Fruit fly (Drosophila melanogaster) whole organism, wandering third instar larva: ENCODE results near the gene RpL5.

Experiments
- Abd-B ChIP-seq: fragments of >200 bp; optimal IDR thresholded peaks from 2 replicates; lab custom pipeline; 2017; ENCODE audit warnings: missing biosample characterization, missing genetic modification characterization
- CG32264 ChIP-seq: fragments of 200-800 bp; sonication (Bioruptor generic); optimal IDR thresholded peaks from 2 replicates; lab custom pipeline; 2016; ENCODE audit warnings: missing biosample characterization, missing genetic modification characterization
- CG9705 ChIP-seq: fragments of 200-800 bp; sonication (Bioruptor generic); optimal IDR thresholded peaks from 2 replicates; lab custom pipeline; 2018; ENCODE audit warnings: missing biosample characterization, mild to moderate bottlenecking, missing genetic modification characterization
- CrebA ChIP-seq: fragments of 200-800 bp; sonication (Bioruptor generic); optimal IDR thresholded peaks from 2 replicates; lab custom pipeline; 2016; ENCODE audit warnings: missing biosample characterization, mild to moderate bottlenecking, missing genetic modification characterization, borderline replicate concordance
- Dfd ChIP-seq: fragments of >200 bp; optimal IDR thresholded peaks from 2 replicates; lab custom pipeline; 2017; ENCODE audit warnings: missing biosample characterization, missing genetic modification characterization
- Dif ChIP-seq: fragments of 200-275, 200-300 bp; sonication (Bioruptor generic); optimal IDR thresholded peaks from 2 replicates; lab custom pipeline; 2018; ENCODE audit warnings: missing biosample characterization, missing genetic modification characterization; ENCODE audit not compliant: partially characterized antibody
- HLH106 ChIP-seq: fragments of 200-800 bp; optimal IDR thresholded peaks from 3 replicates; lab custom pipeline; 2019; ENCODE audit warnings: missing biosample characterization, mild to moderate bottlenecking, missing genetic modification characterization, moderate library complexity
- Hnf4 ChIP-seq: fragments of 200-800 bp; sonication (Bioruptor generic); optimal IDR thresholded peaks from 2 replicates; lab custom pipeline; 2016; ENCODE audit warnings: missing biosample characterization, mild to moderate bottlenecking, missing genetic modification characterization
- Hr78 ChIP-seq: fragments of >200 bp; optimal IDR thresholded peaks from 2 replicates; lab custom pipeline; 2017; ENCODE audit warnings: missing biosample characterization, missing genetic modification characterization
- Jra ChIP-seq: sonication (Bioruptor generic); optimal IDR thresholded peaks from 2 replicates; lab custom pipeline; 2016; ENCODE audit warnings: missing biosample characterization, missing genetic modification characterization
- Mio ChIP-seq: sonication (Bioruptor generic); optimal IDR thresholded peaks from 2 replicates; lab custom pipeline; 2016; ENCODE audit warnings: missing biosample characterization, missing genetic modification characterization
- Myc ChIP-seq: fragments of >200 bp; optimal IDR thresholded peaks from 2 replicates; lab custom pipeline; 2017
- N ChIP-seq: fragments of >200 bp; optimal IDR thresholded peaks from 2 replicates; lab custom pipeline; 2018; ENCODE audit warnings: missing biosample characterization, missing external identifiers, missing genetic modification characterization
- OdsH ChIP-seq: fragments of 200-800 bp; sonication (Bioruptor generic); optimal IDR thresholded peaks from 2 replicates; lab custom pipeline; 2016; ENCODE audit warnings: missing biosample characterization, mild to moderate bottlenecking, missing genetic modification characterization
- Rel ChIP-seq, 2 experiments: fragments of 200-800 bp; sonication (Bioruptor generic) in 1 of 2; optimal IDR thresholded peaks; 2 replicates in 1 of 2; 3 replicates in 1 of 2; lab custom pipeline; 2016 to 2019; ENCODE audit warnings: mild to moderate bottlenecking in 2 of 2, missing biosample characterization in 2 of 2, missing genetic modification characterization in 2 of 2, moderate library complexity in 1 of 2
- Sp1 ChIP-seq: fragments of 200-800 bp; sonication (Bioruptor generic); optimal IDR thresholded peaks from 3 replicates; lab custom pipeline; 2019; ENCODE audit warnings: missing biosample characterization, mild to moderate bottlenecking, missing genetic modification characterization, moderate library complexity
- Vsx2 ChIP-seq: fragments of 200-300, 225-300 bp; sonication (Bioruptor generic); optimal IDR thresholded peaks from 2 replicates; lab custom pipeline; 2018; ENCODE audit warnings: missing biosample characterization, missing genetic modification characterization; ENCODE audit not compliant: partially characterized antibody
- br ChIP-seq: fragments of 200-800 bp; sonication (Bioruptor generic); optimal IDR thresholded peaks from 2 replicates; lab custom pipeline; 2016; ENCODE audit warnings: missing biosample characterization, missing genetic modification characterization
- brk ChIP-seq: fragments of 200-800 bp; sonication (Bioruptor generic); optimal IDR thresholded peaks from 2 replicates; lab custom pipeline; 2016; ENCODE audit warnings: missing biosample characterization, mild to moderate bottlenecking, missing genetic modification characterization
- dmrt93B ChIP-seq: fragments of 200-800 bp; sonication (Bioruptor generic); optimal IDR thresholded peaks from 2 replicates; lab custom pipeline; 2018; ENCODE audit warnings: missing biosample characterization, mild to moderate bottlenecking, missing genetic modification characterization
- ey ChIP-seq: fragments of 200-800 bp; sonication (Bioruptor generic); optimal IDR thresholded peaks from 2 replicates; lab custom pipeline; 2016; ENCODE audit warnings: missing biosample characterization, missing genetic modification characterization
- foxo ChIP-seq, 2 experiments: fragments of 200-800 bp; sonication (Bioruptor generic); optimal IDR thresholded peaks; 2 replicates in 1 of 2; 3 replicates in 1 of 2; lab custom pipeline; 2016 to 2017; ENCODE audit warnings: missing biosample characterization in 2 of 2, missing genetic modification characterization in 2 of 2
- h ChIP-seq: fragments of 200-800 bp; sonication (Bioruptor generic); optimal IDR thresholded peaks from 3 replicates; lab custom pipeline; 2016; ENCODE audit warnings: missing biosample characterization, mild to moderate bottlenecking, missing genetic modification characterization
- lola ChIP-seq: fragments of >200 bp; optimal IDR thresholded peaks from 2 replicates; lab custom pipeline; 2017; ENCODE audit warnings: missing biosample characterization, missing genetic modification characterization
- pan ChIP-seq: fragments of >200 bp; optimal IDR thresholded peaks from 2 replicates; lab custom pipeline; 2017
- psq ChIP-seq: fragments of 200-800 bp; sonication (Bioruptor generic); optimal IDR thresholded peaks from 3 replicates; lab custom pipeline; 2017; ENCODE audit warnings: missing biosample characterization, mild to moderate bottlenecking, missing genetic modification characterization, moderate library complexity
- rgr ChIP-seq: fragments of 200-800 bp; sonication (Bioruptor generic); optimal IDR thresholded peaks from 3 replicates; lab custom pipeline; 2016; ENCODE audit warnings: missing biosample characterization, mild to moderate bottlenecking, missing genetic modification characterization
- sv ChIP-seq: fragments of 200-800 bp; sonication (Bioruptor generic); optimal IDR thresholded peaks from 3 replicates; lab custom pipeline; 2016; ENCODE audit warnings: missing biosample characterization, missing genetic modification characterization
- tai ChIP-seq: sonication (Bioruptor generic); optimal IDR thresholded peaks from 2 replicates; lab custom pipeline; 2016; ENCODE audit warnings: missing biosample characterization, missing genetic modification characterization
- usp ChIP-seq: fragments of >200 bp; optimal IDR thresholded peaks from 2 replicates; lab custom pipeline; 2017; ENCODE audit warnings: missing biosample characterization, missing genetic modification characterization
- woc ChIP-seq: sonication (Bioruptor generic); optimal IDR thresholded peaks from 2 replicates; lab custom pipeline; 2016; ENCODE audit warnings: missing biosample characterization, mild to moderate bottlenecking, missing genetic modification characterization

Gene RpL5

DNA sequence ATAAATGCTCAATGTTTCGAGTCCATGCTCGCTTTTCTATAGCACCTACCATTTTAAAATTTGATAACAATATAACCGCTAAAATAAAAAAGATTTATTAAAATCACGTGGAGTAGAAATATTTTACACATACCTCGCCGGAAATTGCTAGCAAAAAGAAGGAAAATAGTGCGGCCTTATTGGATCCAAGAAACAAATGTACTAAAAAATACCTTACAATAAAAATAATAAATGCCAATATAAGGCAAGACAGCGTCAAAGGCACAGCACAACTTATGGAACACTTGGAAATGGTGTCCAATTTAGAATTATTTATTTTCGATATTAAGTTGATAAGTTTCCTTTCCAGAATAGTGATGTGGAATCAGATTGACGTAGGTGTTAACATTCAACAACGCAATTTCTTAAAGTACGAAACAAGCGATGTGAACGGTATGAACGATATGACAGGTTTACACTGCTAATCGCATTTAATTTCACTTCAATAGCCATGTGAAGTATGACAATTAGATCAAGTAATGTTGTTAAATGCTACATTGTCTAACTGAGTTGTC lies at the start of gene RpL5:
Gene RpL5 (minus strand): TSS at position 397 of the 554 bp plus-strand sequence.
- peak; percentile 0 for TF ChIP-seq CrebA (GFP tag; lab: Kevin White, UChicago)
- TF ChIP-seq Hnf4 = peak; percentile 20
- TF ChIP-seq HLH106 (tag; lab: Kevin White, UChicago) = peak; percentile 37
- peak; percentile 44 for TF ChIP-seq N
- TF ChIP-seq rgr (GFP tag; lab: Kevin White, UChicago) = peak; percentile 38
- no peak for TF ChIP-seq Vsx2
- peak; percentile 34 for TF ChIP-seq brk (GFP tag; lab: Kevin White, UChicago)
- no peak for TF ChIP-seq Myc (lab: Kevin White, UChicago)
- TF ChIP-seq CG9705 = peak; percentile 39
- no peak for TF ChIP-seq lola (GFP tag; lab: Kevin White, UChicago)
- peak; percentile 45 for TF ChIP-seq dmrt93B (GFP tag; lab: Kevin White, UChicago)
- TF ChIP-seq woc = peak; percentile 61
- TF ChIP-seq, all 38 proteins: peak for 9

DNA sequence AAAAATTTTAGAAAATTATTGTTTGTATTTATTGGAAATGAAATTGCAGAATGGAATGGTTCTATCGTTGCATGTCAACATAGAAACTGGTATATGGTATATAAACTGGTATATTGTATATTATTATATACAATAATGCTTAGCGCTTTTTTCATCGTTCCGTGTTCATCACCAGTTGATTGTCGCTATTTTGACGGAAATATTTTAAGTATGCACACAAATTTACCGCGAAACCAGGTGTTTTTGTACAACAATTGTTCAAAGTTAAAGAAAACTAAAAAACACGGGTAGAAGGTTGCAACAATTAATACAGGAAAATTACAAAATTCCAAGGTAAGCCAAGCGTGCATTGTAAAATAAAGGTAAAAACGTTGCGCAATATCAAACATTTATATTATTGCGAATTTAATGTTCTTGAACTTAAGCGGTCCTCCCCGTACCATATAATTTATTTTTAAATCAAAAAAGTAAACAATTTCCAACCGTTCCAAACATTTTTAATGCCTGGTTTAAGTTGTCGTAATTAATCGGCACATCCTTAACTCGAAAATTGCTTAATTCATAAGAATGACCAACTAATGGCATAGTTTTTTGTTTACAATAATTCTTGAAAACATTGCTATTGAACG lies 42.4 kb upstream of the RpL5 start, which contains the start of gene Slmap:
Gene Slmap (plus strand): TSS at position 153 of the 629 bp plus-strand sequence.
- TF ChIP-seq Mio (GFP tag; lab: Kevin White, UChicago) (no peak), CG32264 (GFP tag; lab: Kevin White, UChicago) (no peak), psq (GFP tag; lab: Kevin White, UChicago) (no peak), Hnf4 (no peak), N (peak; percentile 20)

DNA sequence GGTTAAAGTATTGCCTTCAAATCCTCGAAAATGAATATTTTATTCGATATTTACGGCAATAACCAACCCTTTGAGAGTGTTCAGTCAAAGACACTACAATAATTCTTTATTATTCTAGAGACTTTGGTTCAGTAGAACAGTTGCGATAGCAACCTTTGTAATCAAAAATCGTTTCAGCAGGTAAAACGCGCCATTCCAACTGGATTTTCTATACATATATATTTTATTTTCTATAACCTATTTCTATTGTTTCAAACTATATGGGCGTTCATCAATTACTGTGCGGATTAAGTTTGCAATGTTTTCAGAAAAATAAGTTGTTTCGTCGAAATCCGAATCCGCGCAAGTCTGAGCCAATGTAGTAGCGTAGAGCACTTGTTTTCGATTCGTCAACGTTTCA lies 41.2 kb upstream of the RpL5 start:
- TF ChIP-seq br (GFP tag; lab: Kevin White, UChicago) (no peak), CrebA (GFP tag; lab: Kevin White, UChicago) (no peak), lola (GFP tag; lab: Kevin White, UChicago) (no peak), Abd-B (GFP tag; lab: Kevin White, UChicago) (no peak), Hr78 (no peak), pan (no peak), Dif (GFP tag; lab: Kevin White, UChicago) (no peak), h (GFP tag; lab: Kevin White, UChicago) (no peak), ey (GFP tag; lab: Kevin White, UChicago) (no peak), foxo (GFP tag; optimal IDR thresholded peaks at IDR 0.05; lab: Kevin White, UChicago) (no peak), Mio (GFP tag; lab: Kevin White, UChicago) (no peak), usp (GFP tag; lab: Kevin White, UChicago) (no peak), OdsH (no peak), rgr (GFP tag; lab: Kevin White, UChicago) (no peak), Myc (lab: Kevin White, UChicago) (no peak), CG9705 (no peak), sv (no peak), woc (no peak), Hnf4 (no peak)

DNA sequence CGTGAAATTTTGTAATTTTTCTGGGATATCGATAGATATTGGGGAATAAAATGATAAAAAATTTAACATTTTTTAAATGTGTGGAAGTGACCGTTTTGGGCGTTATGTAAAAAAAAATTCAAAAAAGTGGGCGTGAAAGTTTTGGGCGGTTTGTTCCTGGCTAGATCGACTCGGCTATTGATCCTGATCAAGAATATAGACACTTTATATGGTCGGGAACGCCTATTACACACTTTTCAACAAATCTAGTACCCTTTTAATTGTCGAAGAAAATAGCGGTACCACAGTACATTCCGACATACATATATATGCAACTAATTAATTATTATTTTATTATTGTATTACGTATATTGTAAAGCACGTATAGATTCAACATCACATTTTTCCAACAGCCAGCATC lies 38.7 kb upstream of the RpL5 start:
- TF ChIP-seq tai (no peak), OdsH (no peak), pan (no peak), Dfd (GFP tag; lab: Kevin White, UChicago) (no peak), HLH106 (tag; lab: Kevin White, UChicago) (no peak), Rel (GFP tag; optimal IDR thresholded peaks at IDR 0.05; lab: Kevin White, UChicago) (no peak), Rel (tag; optimal IDR thresholded peaks at IDR 0.05; lab: Kevin White, UChicago) (no peak), Mio (GFP tag; lab: Kevin White, UChicago) (no peak), usp (GFP tag; lab: Kevin White, UChicago) (no peak), dmrt93B (GFP tag; lab: Kevin White, UChicago) (no peak), ey (GFP tag; lab: Kevin White, UChicago) (no peak), CG32264 (GFP tag; lab: Kevin White, UChicago) (no peak), Jra (GFP tag; lab: Kevin White, UChicago) (no peak), CrebA (GFP tag; lab: Kevin White, UChicago) (no peak), woc (no peak)

DNA sequence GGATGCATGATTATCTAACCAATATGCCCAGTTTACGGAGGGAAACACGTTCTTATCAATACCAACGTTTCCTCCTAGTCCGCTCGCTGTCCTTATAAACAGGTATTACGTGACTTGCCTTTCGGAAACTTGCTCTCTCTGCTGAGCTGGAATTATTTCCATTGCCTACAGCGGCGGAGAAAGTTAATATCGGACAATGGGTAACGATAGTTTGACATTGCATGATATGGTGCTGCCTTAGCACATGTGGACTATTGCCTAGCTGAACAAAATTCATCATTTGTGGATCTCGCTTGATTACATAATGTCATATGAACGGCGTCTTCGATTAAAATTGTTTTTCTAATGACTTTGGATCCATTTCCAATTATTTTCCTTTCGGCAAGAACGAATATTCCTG lies 37.6 kb upstream of the RpL5 start:
- TF ChIP-seq HLH106 (tag; lab: Kevin White, UChicago) = no peak
- no peak for TF ChIP-seq pan
- no peak for TF ChIP-seq Vsx2
- TF ChIP-seq psq (GFP tag; lab: Kevin White, UChicago) = no peak
- no peak for TF ChIP-seq sv
- TF ChIP-seq Jra (GFP tag; lab: Kevin White, UChicago) = no peak
- TF ChIP-seq Sp1 (GFP tag; lab: Kevin White, UChicago) = no peak
- no peak for TF ChIP-seq Dfd (GFP tag; lab: Kevin White, UChicago)
